Worm (Caenorhabditis elegans) whole organism, late embryonic: Measurements from ENCODE around the gene rpl-43.

Source experiments
- F13H6.1 ChIP-seq: sonication (generic microtip); optimal IDR thresholded peaks from 2 replicates; lab custom pipeline; 2016; ENCODE audit warnings: missing genetic modification characterization, missing compliant biosample characterization
- K02D7.2 ChIP-seq: sonication (generic microtip); optimal IDR thresholded peaks from 2 replicates; lab custom pipeline; 2017; ENCODE audit warnings: mild to moderate bottlenecking, missing genetic modification characterization, missing compliant biosample characterization
- T23F11.4 ChIP-seq: fragments of 200-800 bp; sonication (Bioruptor generic); optimal IDR thresholded peaks from 2 replicates; lab custom pipeline; 2018; ENCODE audit warnings: mild to moderate bottlenecking, missing genetic modification characterization, missing compliant biosample characterization
- Y22D7AL.16 ChIP-seq: sonication (generic microtip); optimal IDR thresholded peaks from 2 replicates; lab custom pipeline; 2016; ENCODE audit warnings: missing genetic modification characterization, missing compliant biosample characterization
- ahr-1 ChIP-seq: sonication (generic microtip); optimal IDR thresholded peaks from 2 replicates; lab custom pipeline; 2016; ENCODE audit warnings: missing genetic modification characterization, missing compliant biosample characterization
- ama-1 ChIP-seq: fragments of 150-350 bp; optimal IDR thresholded peaks from 2 replicates; lab custom pipeline; 2014
- ceh-18 ChIP-seq: sonication (generic microtip); optimal IDR thresholded peaks from 2 replicates; lab custom pipeline; 2016; ENCODE audit warnings: missing genetic modification characterization, missing compliant biosample characterization
- ceh-22 ChIP-seq: sonication (generic microtip); optimal IDR thresholded peaks from 2 replicates; lab custom pipeline; 2017; ENCODE audit warnings: missing biosample characterization, missing genetic modification characterization
- ceh-30 ChIP-seq: fragments of 150-350 bp; optimal IDR thresholded peaks from 2 replicates; lab custom pipeline; 2014; ENCODE audit warnings: missing biosample characterization, missing genetic modification characterization
- ceh-31 ChIP-seq: sonication (generic microtip); optimal IDR thresholded peaks from 2 replicates; lab custom pipeline; 2016; ENCODE audit warnings: missing genetic modification characterization, missing compliant biosample characterization
- ceh-34 ChIP-seq: sonication (generic microtip); optimal IDR thresholded peaks from 2 replicates; lab custom pipeline; 2016; ENCODE audit warnings: mild to moderate bottlenecking, missing genetic modification characterization, missing compliant biosample characterization
- ceh-45 ChIP-seq: fragments of 200-800 bp; sonication (Bioruptor generic); IDR thresholded peaks from 2 replicates; pipeline ENCODE4 v1.3.6; 2022; ENCODE audit warnings: missing genetic modification reagents, missing genetic modification characterization, missing compliant biosample characterization
- ceh-48 ChIP-seq: sonication (generic microtip); optimal IDR thresholded peaks from 2 replicates; lab custom pipeline; 2016; ENCODE audit warnings: missing genetic modification characterization, inconsistent platforms, missing compliant biosample characterization
- ceh-6 ChIP-seq: fragments of 200-800 bp; sonication (Bioruptor generic); optimal IDR thresholded peaks from 2 replicates; lab custom pipeline; 2018; ENCODE audit warnings: mild to moderate bottlenecking, missing genetic modification characterization, missing compliant biosample characterization
- che-1 ChIP-seq: sonication (generic microtip); optimal IDR thresholded peaks from 2 replicates; lab custom pipeline; 2016; ENCODE audit warnings: mild to moderate bottlenecking, missing genetic modification characterization, missing compliant biosample characterization
- elt-2 ChIP-seq: sonication (generic microtip); optimal IDR thresholded peaks from 2 replicates; lab custom pipeline; 2016; ENCODE audit warnings: missing genetic modification reagents, missing genetic modification characterization, missing compliant biosample characterization
- elt-4 ChIP-seq: sonication (generic microtip); optimal IDR thresholded peaks from 2 replicates; lab custom pipeline; 2016; ENCODE audit warnings: missing genetic modification characterization, missing compliant biosample characterization
- ets-4 ChIP-seq: sonication (generic microtip); optimal IDR thresholded peaks from 2 replicates; lab custom pipeline; 2016; ENCODE audit warnings: missing genetic modification characterization, missing compliant biosample characterization
- eyg-1 ChIP-seq: sonication (generic microtip); optimal IDR thresholded peaks from 2 replicates; lab custom pipeline; 2016; ENCODE audit warnings: missing genotype, missing genetic modification characterization, missing compliant biosample characterization
- fax-1 ChIP-seq: sonication (generic microtip); optimal IDR thresholded peaks from 2 replicates; lab custom pipeline; 2016; ENCODE audit warnings: missing genotype, missing genetic modification characterization, missing compliant biosample characterization
- fkh-10 ChIP-seq: fragments of 150-350 bp; optimal IDR thresholded peaks from 2 replicates; lab custom pipeline; 2014; ENCODE audit warnings: missing biosample characterization, missing genetic modification reagents, missing genetic modification characterization
- fkh-6 ChIP-seq: sonication (generic microtip); optimal IDR thresholded peaks from 2 replicates; lab custom pipeline; 2016; ENCODE audit warnings: missing genetic modification characterization, missing compliant biosample characterization
- gmeb-2 ChIP-seq: sonication (generic microtip); optimal IDR thresholded peaks from 2 replicates; lab custom pipeline; 2016; ENCODE audit warnings: missing genetic modification characterization, inconsistent platforms, missing compliant biosample characterization
- hlh-13 ChIP-seq: fragments of 200-800 bp; sonication (Bioruptor generic); optimal IDR thresholded peaks from 2 replicates; lab custom pipeline; 2018; ENCODE audit warnings: mild to moderate bottlenecking, missing genetic modification characterization, missing compliant biosample characterization
- hlh-15 ChIP-seq: sonication (generic microtip); optimal IDR thresholded peaks from 2 replicates; lab custom pipeline; 2016; ENCODE audit warnings: missing genetic modification characterization, missing compliant biosample characterization
- hlh-30 ChIP-seq: sonication (generic microtip); optimal IDR thresholded peaks from 2 replicates; lab custom pipeline; 2017; ENCODE audit warnings: antibody characterized with exemption, missing genetic modification characterization, missing compliant biosample characterization; ENCODE audit not compliant: insufficient read depth
- hlh-6 ChIP-seq: sonication (generic microtip); optimal IDR thresholded peaks from 2 replicates; lab custom pipeline; 2016; ENCODE audit warnings: missing genotype, missing genetic modification characterization, missing compliant biosample characterization
- hlh-8 ChIP-seq: sonication (generic microtip); optimal IDR thresholded peaks from 2 replicates; lab custom pipeline; 2016; ENCODE audit warnings: missing genotype, missing genetic modification characterization, missing compliant biosample characterization
- lin-11 ChIP-seq: fragments of 200-800 bp; sonication (Bioruptor generic); optimal IDR thresholded peaks from 2 replicates; lab custom pipeline; 2018; ENCODE audit warnings: mild to moderate bottlenecking, missing genetic modification characterization, missing compliant biosample characterization
- madf-2 ChIP-seq: sonication (generic microtip); optimal IDR thresholded peaks from 2 replicates; lab custom pipeline; 2017; ENCODE audit warnings: missing genetic modification characterization, missing compliant biosample characterization
- mec-3 ChIP-seq: sonication (generic microtip); optimal IDR thresholded peaks from 2 replicates; lab custom pipeline; 2016; ENCODE audit warnings: borderline replicate concordance, missing genetic modification characterization, missing compliant biosample characterization
- nhr-232 ChIP-seq: sonication (generic microtip); optimal IDR thresholded peaks from 2 replicates; lab custom pipeline; 2016; ENCODE audit warnings: missing genetic modification characterization, missing compliant biosample characterization
- odd-2 ChIP-seq: sonication (generic microtip); optimal IDR thresholded peaks from 2 replicates; lab custom pipeline; 2017; ENCODE audit warnings: antibody characterized with exemption, mild to moderate bottlenecking, missing genetic modification characterization, missing compliant biosample characterization
- pag-3 ChIP-seq: sonication (generic microtip); optimal IDR thresholded peaks from 2 replicates; lab custom pipeline; 2016; ENCODE audit warnings: missing compliant biosample characterization, missing genetic modification characterization, borderline replicate concordance
- pat-9 ChIP-seq: fragments of 200-800 bp; sonication (Bioruptor generic); optimal IDR thresholded peaks from 2 replicates; lab custom pipeline; 2018; ENCODE audit warnings: mild to moderate bottlenecking, missing genetic modification characterization, moderate library complexity, missing compliant biosample characterization
- pha-4 ChIP-seq: fragments of 150-350 bp; optimal IDR thresholded peaks from 2 replicates; lab custom pipeline; 2018; ENCODE audit warnings: missing biosample characterization, missing genetic modification reagents, missing genetic modification characterization
- pqm-1 ChIP-seq: sonication (generic microtip); optimal IDR thresholded peaks from 2 replicates; lab custom pipeline; 2016; ENCODE audit warnings: missing genetic modification characterization, missing compliant biosample characterization
- sdc-2 ChIP-seq: sonication (generic microtip); optimal IDR thresholded peaks from 2 replicates; lab custom pipeline; 2016; ENCODE audit warnings: missing genotype, missing genetic modification characterization, missing compliant biosample characterization
- sox-2 ChIP-seq: fragments of 200-800 bp; sonication (Bioruptor generic); IDR thresholded peaks from 2 replicates; pipeline ENCODE4 v1.3.6; 2022; ENCODE audit warnings: missing genetic modification reagents, missing genetic modification characterization, missing compliant biosample characterization
- sox-4 ChIP-seq: sonication (generic microtip); optimal IDR thresholded peaks from 2 replicates; lab custom pipeline; 2017; ENCODE audit warnings: mild to moderate bottlenecking, missing genetic modification characterization, inconsistent platforms, missing compliant biosample characterization
- syd-9 ChIP-seq: sonication (generic microtip); optimal IDR thresholded peaks from 2 replicates; lab custom pipeline; 2016; ENCODE audit warnings: mild to moderate bottlenecking, missing genetic modification characterization, moderate library complexity, missing compliant biosample characterization
- tbx-2 ChIP-seq: sonication (generic microtip); optimal IDR thresholded peaks from 2 replicates; lab custom pipeline; 2016; ENCODE audit warnings: missing genetic modification characterization, missing compliant biosample characterization
- tbx-7 ChIP-seq: sonication (generic microtip); optimal IDR thresholded peaks from 2 replicates; lab custom pipeline; 2016; ENCODE audit warnings: missing genotype, missing genetic modification characterization, missing compliant biosample characterization
- unc-3 ChIP-seq, 2 experiments: fragments of 200-800 bp in 1 of 2; sonication (Bioruptor generic) in 1 of 2; sonication (generic microtip) in 1 of 2; conservative IDR thresholded peaks in 1 of 2; optimal IDR thresholded peaks in 1 of 2; 2 replicates each; pipeline versions ENCODE4 v1.3.6 to Lab custom; 2016 to 2022; ENCODE audit warnings: missing compliant biosample characterization in 2 of 2, missing genetic modification characterization in 2 of 2, missing genetic modification reagents in 1 of 2
- unc-55 ChIP-seq: sonication (generic microtip); optimal IDR thresholded peaks from 2 replicates; lab custom pipeline; 2017; ENCODE audit warnings: missing biosample characterization, missing genetic modification reagents, missing genetic modification characterization
- unc-86 ChIP-seq: sonication (generic microtip); optimal IDR thresholded peaks from 2 replicates; lab custom pipeline; 2016; ENCODE audit warnings: missing genetic modification characterization, missing compliant biosample characterization
- zip-5 ChIP-seq: sonication (generic microtip); optimal IDR thresholded peaks from 2 replicates; lab custom pipeline; 2016; ENCODE audit warnings: missing genetic modification characterization, missing compliant biosample characterization

Gene rpl-43

ce11 chrII:14154357-14154756 is 737 bp upstream of the rpl-43 start, which contains the start of gene Y48B6A.1 (continued):
- TF ChIP-seq hlh-8 (tag; lab: Kevin White, UChicago): peak; percentile 72
- peak; percentile 92 for TF ChIP-seq tbx-2
- peak; percentile 47 for TF ChIP-seq ceh-48 (tag; lab: Kevin White, UChicago)
- no peak for TF ChIP-seq T23F11.4
- TF ChIP-seq pqm-1 (tag; lab: Kevin White, UChicago): peak; percentile 46
- TF ChIP-seq sox-2: 0 out of 2 replicates have a peak, but pooled peaks have one; percentile 18
- no peak for TF ChIP-seq hlh-15 (tag; lab: Kevin White, UChicago)
- peak; percentile 75 for TF ChIP-seq ceh-18 (tag; lab: Kevin White, UChicago)
- TF ChIP-seq tbx-7 (tag; lab: Kevin White, UChicago): peak; percentile 82
- no peak for TF ChIP-seq K02D7.2 (tag; lab: Kevin White, UChicago)
- peak; percentile 44 for TF ChIP-seq hlh-30 (tag; lab: Kevin White, UChicago)
- TF ChIP-seq sdc-2 (tag; lab: Kevin White, UChicago): peak; percentile 29
- TF ChIP-seq che-1 (tag; lab: Kevin White, UChicago): no peak
- peak; percentile 56 for TF ChIP-seq unc-86 (tag; lab: Kevin White, UChicago)
- no peak for TF ChIP-seq unc-3 (GFP tag; conservative IDR thresholded peaks at IDR 0.05; lab: Robert Waterston, UW)
- no peak for TF ChIP-seq unc-3 (tag; optimal IDR thresholded peaks at IDR 0.05; lab: Kevin White, UChicago)
- no peak for TF ChIP-seq nhr-232 (tag; lab: Kevin White, UChicago)
- TF ChIP-seq ama-1 (lab: Kevin White, UChicago): no peak
- peak; percentile 97 for TF ChIP-seq ets-4
- TF ChIP-seq ceh-30 (tag; lab: Kevin White, UChicago): peak; percentile 95
- TF ChIP-seq ceh-31: peak; percentile 98
- TF ChIP-seq gmeb-2 (tag; lab: Kevin White, UChicago): no peak
- TF ChIP-seq elt-2 (tag; lab: Kevin White, UChicago): peak; percentile 58
- no peak for TF ChIP-seq ceh-45 (GFP tag; lab: Robert Waterston, UW)
- TF ChIP-seq lin-11 (tag; lab: Kevin White, UChicago): no peak
- TF ChIP-seq pat-9 (tag; lab: Kevin White, UChicago): no peak
- peak; percentile 70 for TF ChIP-seq unc-55
- peak; percentile 79 for TF ChIP-seq mec-3 (tag; lab: Kevin White, UChicago)
- TF ChIP-seq ceh-34: peak; percentile 83
- no peak for TF ChIP-seq pha-4 (tag; lab: Kevin White, UChicago)
- TF ChIP-seq ahr-1 (tag; lab: Kevin White, UChicago): peak; percentile 41
- peak; percentile 47 for TF ChIP-seq madf-2 (tag; lab: Kevin White, UChicago)
- peak; percentile 71 for TF ChIP-seq zip-5 (tag; lab: Kevin White, UChicago)
- no peak for TF ChIP-seq ceh-6 (GFP tag; lab: Kevin White, UChicago)
- TF ChIP-seq fax-1 (tag; lab: Kevin White, UChicago): peak; percentile 56
- TF ChIP-seq ceh-22 (tag; lab: Kevin White, UChicago): no peak
- peak; percentile 74 for TF ChIP-seq pag-3 (tag; lab: Kevin White, UChicago)
- peak; percentile 48 for TF ChIP-seq hlh-13 (GFP tag; lab: Kevin White, UChicago)
- TF ChIP-seq fkh-10 (GFP tag; lab: Kevin White, UChicago): no peak
- no peak for TF ChIP-seq odd-2 (tag; lab: Kevin White, UChicago)
- TF ChIP-seq Y22D7AL.16 (tag; lab: Kevin White, UChicago): no peak
- peak; percentile 31 for TF ChIP-seq eyg-1 (tag; lab: Kevin White, UChicago)
- no peak for TF ChIP-seq syd-9
- TF ChIP-seq hlh-6 (tag; lab: Kevin White, UChicago): no peak
- TF ChIP-seq sox-4 (tag; lab: Kevin White, UChicago): no peak
- peak; percentile 67 for TF ChIP-seq F13H6.1 (tag; lab: Kevin White, UChicago)
- no peak for TF ChIP-seq elt-4
- TF ChIP-seq fkh-6: peak; percentile 55
